Fruit fly (Drosophila melanogaster): Measurements from ENCODE around the gene Rab11.

Gene Rab11

dm6 chr3R:21111964-21112740, 944 bp downstream of the Rab11 start (continued):
- TF ChIP-seq hkb (optimal IDR thresholded peaks at IDR 0.05) = no peak
- peak; percentile 50; the same call in 1 of the 2 replicates for TF ChIP-seq hkb (GFP tag; IDR thresholded peaks at IDR 0.05)
- TF ChIP-seq CG6765 (GFP tag; optimal IDR thresholded peaks at IDR 0.05) = peak; percentile 11
- TF ChIP-seq dmrt11E (tag; optimal IDR thresholded peaks at IDR 0.05) = no peak
- peak; percentile 27 for TF ChIP-seq CG2120 (GFP tag; optimal IDR thresholded peaks at IDR 0.05)
- peak; percentile 65 for TF ChIP-seq row (GFP tag; IDR thresholded peaks at IDR 0.05)
- peak; percentile 39 for TF ChIP-seq Abd-B (GFP tag; optimal IDR thresholded peaks at IDR 0.05)
- TF ChIP-seq Deaf1 (tag; optimal IDR thresholded peaks at IDR 0.05) = no peak
- peak; percentile 69 for TF ChIP-seq gem (tag; optimal IDR thresholded peaks at IDR 0.05)
- peak; percentile 14 for TF ChIP-seq sug (tag; optimal IDR thresholded peaks at IDR 0.05)
- no peak for TF ChIP-seq ase (GFP tag; IDR thresholded peaks at IDR 0.05)
- no peak for TF ChIP-seq dan (GFP tag; IDR thresholded peaks at IDR 0.05)
- peak; percentile 24 for TF ChIP-seq unpg (GFP tag; optimal IDR thresholded peaks at IDR 0.05)
- no peak for TF ChIP-seq dimm (GFP tag; IDR thresholded peaks at IDR 0.05)
- TF ChIP-seq chinmo (GFP tag; IDR thresholded peaks at IDR 0.05; ENCODE audit: partially characterized antibody) = 0 out of 4 replicates have a peak, but pooled peaks have one; percentile 12
- TF ChIP-seq vfl (GFP tag; optimal IDR thresholded peaks at IDR 0.05) = no peak
- TF ChIP-seq CG10274 (GFP tag; optimal IDR thresholded peaks at IDR 0.05) = peak; percentile 11
- TF ChIP-seq esg (GFP tag; conservative IDR thresholded peaks at IDR 0.05) = 0 out of 2 replicates have a peak, but pooled peaks have one; percentile 5
- TF ChIP-seq sisA (GFP tag; IDR thresholded peaks at IDR 0.05) = no peak
- TF ChIP-seq Side (GFP tag; optimal IDR thresholded peaks at IDR 0.05) = no peak
- TF ChIP-seq dysf (GFP tag; IDR thresholded peaks at IDR 0.05) = peak; percentile 60; the same call in 2 of the 3 replicates
- peak; percentile 45 for TF ChIP-seq CG1233 (GFP tag; optimal IDR thresholded peaks at IDR 0.05)
- TF ChIP-seq lab (GFP tag; optimal IDR thresholded peaks at IDR 0.05) = peak; percentile 53
- TF ChIP-seq CG34422 (GFP tag; IDR thresholded peaks at IDR 0.05) = 0 out of 3 replicates have a peak, but pooled peaks have one; percentile 7
- peak; percentile 31 for TF ChIP-seq nmo (GFP tag; optimal IDR thresholded peaks at IDR 0.05)
- TF ChIP-seq shn (GFP tag; optimal IDR thresholded peaks at IDR 0.05) = peak; percentile 26
- TF ChIP-seq lola (GFP tag; optimal IDR thresholded peaks at IDR 0.05) = no peak
- TF ChIP-seq Sox100B (GFP tag; optimal IDR thresholded peaks at IDR 0.05) = peak; percentile 25
- TF ChIP-seq CG7839 (tag; optimal IDR thresholded peaks at IDR 0.05) = peak; percentile 51
- peak; percentile 45 for TF ChIP-seq CG12659 (GFP tag; optimal IDR thresholded peaks at IDR 0.05)
- peak; percentile 7 for TF ChIP-seq btn (GFP tag; optimal IDR thresholded peaks at IDR 0.05)
- no peak for TF ChIP-seq prd (optimal IDR thresholded peaks at IDR 0.05)
- peak; percentile 32; the same call in 1 of the 3 replicates for TF ChIP-seq prd (GFP tag; IDR thresholded peaks at IDR 0.05)
- TF ChIP-seq CG18619 (GFP tag; optimal IDR thresholded peaks at IDR 0.05) = no peak
- peak; percentile 45 for TF ChIP-seq CG13624 (GFP tag; optimal IDR thresholded peaks at IDR 0.05)
- 0 out of 2 replicates have a peak, but pooled peaks have one; percentile 18 for TF ChIP-seq slbo (GFP tag; IDR thresholded peaks at IDR 0.05)
- TF ChIP-seq CG8281 (tag; optimal IDR thresholded peaks at IDR 0.05) = peak; percentile 10
- TF ChIP-seq Atf6 (GFP tag; IDR thresholded peaks at IDR 0.05) = 0 out of 2 replicates have a peak, but pooled peaks have one; percentile 15
- TF ChIP-seq CG18599 (GFP tag; optimal IDR thresholded peaks at IDR 0.05) = no peak
- peak; percentile 50 for TF ChIP-seq CG8290 (GFP tag; optimal IDR thresholded peaks at IDR 0.05)
- TF ChIP-seq CG8290 (tag; optimal IDR thresholded peaks at IDR 0.05) = no peak
- peak; percentile 34 for TF ChIP-seq Blimp-1 (GFP tag; optimal IDR thresholded peaks at IDR 0.05)
- TF ChIP-seq Chrac-16 (GFP tag; optimal IDR thresholded peaks at IDR 0.05) = peak; percentile 9
- TF ChIP-seq CG3281 (GFP tag; optimal IDR thresholded peaks at IDR 0.05) = peak; percentile 26
- TF ChIP-seq NfI (GFP tag; optimal IDR thresholded peaks at IDR 0.05) = peak; percentile 41
- peak; percentile 61 for TF ChIP-seq scrt (GFP tag; optimal IDR thresholded peaks at IDR 0.05)
- TF ChIP-seq Bteb2 (GFP tag; optimal IDR thresholded peaks at IDR 0.05) = peak; percentile 15
- TF ChIP-seq bcd (GFP tag; optimal IDR thresholded peaks at IDR 0.05) = peak; percentile 19
- peak; percentile 91 for TF ChIP-seq CG4707 (GFP tag; optimal IDR thresholded peaks at IDR 0.05)

Data from whole organism, embryonic.